Worm (Caenorhabditis elegans) whole organism, midembryonic: Measurements from ENCODE around the gene ZC155.2.

ENCODE experiments used
- T22C8.4 ChIP-seq: fragments of 200-800 bp; sonication (Bioruptor generic); IDR thresholded peaks from 2 replicates; pipeline ENCODE4 v1.3.6; 2022; ENCODE audit warnings: missing genetic modification characterization, missing compliant biosample characterization
- cog-1 ChIP-seq: sonication (generic microtip); optimal IDR thresholded peaks from 2 replicates; lab custom pipeline; 2016; ENCODE audit warnings: missing genetic modification characterization, missing compliant biosample characterization
- flt-1 ChIP-seq: fragments of 200-800 bp; sonication (Bioruptor generic); IDR thresholded peaks from 2 replicates; pipeline ENCODE4 v1.3.6; 2022; ENCODE audit warnings: missing genetic modification characterization, missing compliant biosample characterization
- klf-2 ChIP-seq: fragments of 200-800 bp; sonication (Bioruptor generic); conservative IDR thresholded peaks from 2 replicates; pipeline ENCODE4 v1.3.6; 2022; ENCODE audit warnings: missing genetic modification reagents, missing genetic modification characterization, missing compliant biosample characterization
- med-1 ChIP-seq: sonication (generic microtip); optimal IDR thresholded peaks from 2 replicates; lab custom pipeline; 2017; ENCODE audit warnings: missing genetic modification characterization, mild to moderate bottlenecking, missing compliant biosample characterization, antibody characterized with exemption, missing genetic modification reagents; ENCODE audit not compliant: insufficient read depth
- ref-1 ChIP-seq: fragments of 200-800 bp; sonication (Bioruptor generic); conservative IDR thresholded peaks from 2 replicates; pipeline ENCODE4 v1.3.6; 2022; ENCODE audit warnings: missing genetic modification reagents, missing genetic modification characterization, missing compliant biosample characterization
- tab-1 ChIP-seq: fragments of 200-800 bp; sonication (Bioruptor generic); IDR thresholded peaks from 2 replicates; pipeline ENCODE4 v1.3.6; 2022; ENCODE audit warnings: missing genetic modification characterization, missing compliant biosample characterization
- ztf-23 ChIP-seq: fragments of 200-800 bp; sonication (Bioruptor generic); IDR thresholded peaks from 2 replicates; pipeline ENCODE4 v1.3.6; 2022; ENCODE audit warnings: missing genetic modification reagents, missing genetic modification characterization, missing compliant biosample characterization
- ztf-29 ChIP-seq: fragments of 200-800 bp; sonication (Bioruptor generic); IDR thresholded peaks from 2 replicates; pipeline ENCODE4 v1.3.6; 2022; ENCODE audit warnings: missing genetic modification reagents, missing genetic modification characterization, missing compliant biosample characterization

The ZC155.2 gene

ce11 chrIII:5263299-5263993 is 44.7 kb downstream of the ZC155.2 start, which contains the start of the genes C34E10.9 and hap-1:
Gene C34E10.9, minus strand, starts transcription at chrIII:5263399.
Gene hap-1, plus strand, starts transcription at chrIII:5263943.
- TF ChIP-seq ref-1 (GFP tag; lab: Robert Waterston, UW) (no peak), cog-1 (tag; lab: Kevin White, UChicago) (no peak), ztf-23 (no peak), tab-1 (GFP tag; lab: Robert Waterston, UW) (no peak)

ce11 chrIII:5264813-5265212 is 46.0 kb downstream of the ZC155.2 start, which contains the start of gene gro-1:
Gene gro-1, plus strand, starts transcription at chrIII:5265113.
- TF ChIP-seq flt-1 (no peak), ztf-23 (no peak), cog-1 (tag; lab: Kevin White, UChicago) (no peak), T22C8.4 (no peak), ztf-29 (GFP tag; lab: Robert Waterston, UW) (no peak), med-1 (GFP tag; lab: Kevin White, UChicago) (no peak), tab-1 (GFP tag; lab: Robert Waterston, UW) (no peak), klf-2 (GFP tag; lab: Robert Waterston, UW) (no peak), ref-1 (GFP tag; lab: Robert Waterston, UW) (no peak)

- no peak for TF ChIP-seq flt-1
- TF ChIP-seq ztf-23: no peak
- no peak for TF ChIP-seq T22C8.4
- TF ChIP-seq ref-1 (GFP tag; lab: Robert Waterston, UW): no peak
- no peak for TF ChIP-seq med-1 (GFP tag; lab: Kevin White, UChicago)
- no peak for TF ChIP-seq ztf-29 (GFP tag; lab: Robert Waterston, UW)
- TF ChIP-seq klf-2 (GFP tag; lab: Robert Waterston, UW): no peak
- TF ChIP-seq tab-1 (GFP tag; lab: Robert Waterston, UW): no peak
- TF ChIP-seq cog-1 (tag; lab: Kevin White, UChicago): no peak
Measured at ce11 chrIII:5267217-5267906, 48.6 kb downstream of the ZC155.2 start, which contains the start of gene ZC395.5. Gene ZC395.5, plus strand, starts transcription at chrIII:5267848.

ce11 chrIII:5268486-5268885 is 49.7 kb downstream of the ZC155.2 start:
- no peak for TF ChIP-seq ztf-29 (GFP tag; lab: Robert Waterston, UW)
- no peak for TF ChIP-seq tab-1 (GFP tag; lab: Robert Waterston, UW)
- no peak for TF ChIP-seq med-1 (GFP tag; lab: Kevin White, UChicago)
- no peak for TF ChIP-seq ztf-23
- TF ChIP-seq klf-2 (GFP tag; lab: Robert Waterston, UW): no peak
- TF ChIP-seq T22C8.4: no peak
- TF ChIP-seq flt-1: no peak
- TF ChIP-seq ref-1 (GFP tag; lab: Robert Waterston, UW): no peak
- TF ChIP-seq cog-1 (tag; lab: Kevin White, UChicago): no peak
